Worm (Caenorhabditis elegans) whole organism, L1 larva: ENCODE measurements around the gene D1086.12.

Source experiments
- aly-2 ChIP-seq: fragments of 150-350 bp; optimal IDR thresholded peaks from 2 replicates; lab custom pipeline; 2014; ENCODE audit warnings: missing biosample characterization, missing genetic modification characterization
- ama-1 ChIP-seq: fragments of 150-350 bp; optimal IDR thresholded peaks from 2 replicates; lab custom pipeline; 2014
- ces-1 ChIP-seq: fragments of 150-350 bp; optimal IDR thresholded peaks from 2 replicates; lab custom pipeline; 2014; ENCODE audit warnings: missing biosample characterization, missing genetic modification reagents, missing genetic modification characterization
- elt-2 ChIP-seq: sonication (generic microtip); optimal IDR thresholded peaks from 2 replicates; lab custom pipeline; 2016; ENCODE audit warnings: missing genetic modification characterization, mild to moderate bottlenecking, inconsistent platforms, missing compliant biosample characterization, missing genetic modification reagents
- elt-3 ChIP-seq, 6 experiments: fragments of 150-350 bp in 1 of 6; sonication (generic microtip); optimal IDR thresholded peaks; 2 replicates each; lab custom pipeline; 2017 to 2018; ENCODE audit warnings: missing biosample characterization in 6 of 6, missing genetic modification characterization in 6 of 6, inconsistent platforms in 1 of 6
- fos-1 ChIP-seq: fragments of 150-350 bp; optimal IDR thresholded peaks from 2 replicates; lab custom pipeline; 2014; ENCODE audit warnings: missing biosample characterization, missing genetic modification characterization
- lin-35 ChIP-seq, 2 experiments: fragments of 150-350 bp; optimal IDR thresholded peaks; 2 replicates each; lab custom pipeline; 2014; ENCODE audit warnings: missing biosample characterization in 2 of 2, missing genetic modification characterization in 2 of 2, missing genetic modification reagents in 2 of 2
- nhr-237 ChIP-seq: fragments of 150-350 bp; optimal IDR thresholded peaks from 2 replicates; lab custom pipeline; 2014; ENCODE audit warnings: missing biosample characterization, missing genetic modification characterization
- pag-3 ChIP-seq: sonication (generic microtip); optimal IDR thresholded peaks from 2 replicates; lab custom pipeline; 2017; ENCODE audit warnings: missing genetic modification characterization, mild to moderate bottlenecking, missing compliant biosample characterization, antibody characterized with exemption, borderline replicate concordance; ENCODE audit not compliant: insufficient read depth
- unc-30 ChIP-seq: sonication (generic microtip); optimal IDR thresholded peaks from 2 replicates; lab custom pipeline; 2017; ENCODE audit warnings: missing biosample characterization, missing genetic modification characterization
- unc-62 ChIP-seq: fragments of 150-350 bp; optimal IDR thresholded peaks from 2 replicates; lab custom pipeline; 2014; ENCODE audit warnings: missing biosample characterization, missing genetic modification reagents, missing genetic modification characterization
- unc-86 ChIP-seq: sonication (generic microtip); optimal IDR thresholded peaks from 2 replicates; lab custom pipeline; 2016; ENCODE audit warnings: missing genetic modification characterization, missing compliant biosample characterization
- zag-1 ChIP-seq: fragments of 150-350 bp; optimal IDR thresholded peaks from 2 replicates; lab custom pipeline; 2014; ENCODE audit warnings: missing biosample characterization, missing genetic modification characterization
- zip-4 ChIP-seq: fragments of 200-800 bp; sonication (Bioruptor generic); optimal IDR thresholded peaks from 2 replicates; lab custom pipeline; 2018; ENCODE audit warnings: mild to moderate bottlenecking, missing genetic modification characterization, moderate library complexity, missing compliant biosample characterization

ce11 chrV:14136152-14136551 is 35.2 kb downstream of the D1086.12 start:
- TF ChIP-seq zip-4 (no peak), elt-3 (tag; optimal IDR thresholded peaks at IDR 0.05; lab: Kevin White, UChicago) (peak in 2 of 6 experiments; percentile 72 to 83), pag-3 (tag; lab: Kevin White, UChicago) (no peak), ces-1 (GFP tag; lab: Kevin White, UChicago) (no peak), nhr-237 (tag; lab: Kevin White, UChicago) (peak; percentile 15), unc-62 (GFP tag; lab: Kevin White, UChicago) (no peak), aly-2 (no peak), fos-1 (tag; lab: Kevin White, UChicago) (peak; percentile 80), unc-30 (tag; lab: Kevin White, UChicago) (no peak), unc-86 (tag; lab: Kevin White, UChicago) (no peak), zag-1 (tag; lab: Kevin White, UChicago) (no peak), lin-35 (GFP tag; optimal IDR thresholded peaks at IDR 0.05; lab: Kevin White, UChicago) (peak; percentile 42 to 75), ama-1 (lab: Kevin White, UChicago) (peak; percentile 24), elt-2 (peak; percentile 25)
